Fruit fly (Drosophila melanogaster) whole organism, embryonic: ENCODE measurements around the gene Hsp22.

ENCODE experiments used
- Bteb2 ChIP-seq: fragments of 200-800 bp; sonication (Bioruptor generic); optimal IDR thresholded peaks from 2 replicates; lab custom pipeline; 2016; ENCODE audit warnings: missing biosample characterization, missing genetic modification characterization
- CG11093 ChIP-seq: fragments of 200-800 bp; sonication (Bioruptor generic); IDR thresholded peaks from 3 replicates; pipeline ENCODE4 v1.3.6; 2022; ENCODE audit warnings: missing biosample characterization, missing genetic modification characterization

DNA sequence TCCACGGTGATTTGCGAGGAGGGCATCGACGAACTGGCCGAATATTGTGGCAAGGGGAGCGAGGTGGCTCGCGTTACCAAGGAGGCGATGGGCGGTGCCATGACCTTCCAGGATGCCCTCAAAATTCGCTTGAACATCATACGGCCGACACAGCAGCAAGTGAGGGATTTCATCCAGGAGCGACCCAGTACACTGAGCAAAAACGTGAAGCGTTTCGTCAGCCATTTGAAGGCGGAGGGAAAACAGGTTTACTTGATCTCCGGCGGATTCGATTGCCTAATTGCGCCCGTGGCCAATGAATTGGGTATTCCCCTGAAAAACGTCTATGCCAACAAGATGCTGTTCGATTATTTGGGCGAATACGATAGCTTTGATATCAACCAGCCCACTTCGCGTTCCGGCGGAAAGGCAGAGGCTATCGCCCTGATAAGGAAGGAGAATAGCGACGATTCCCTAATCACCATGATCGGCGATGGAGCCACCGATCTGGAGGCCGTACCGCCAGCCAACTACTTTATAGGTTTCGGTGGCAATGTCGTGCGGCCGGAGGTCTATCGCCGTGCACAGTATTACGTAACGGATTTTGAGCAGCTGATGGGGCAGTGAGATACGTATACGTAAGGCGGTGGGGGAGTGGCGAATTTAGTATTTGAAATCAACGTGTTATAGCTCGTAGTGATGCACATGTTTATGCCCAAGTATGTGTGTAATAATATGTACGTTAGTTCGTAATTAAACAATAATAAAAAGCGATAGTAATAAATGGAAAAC, 51.2 kb downstream of the Hsp22 start:
- TF ChIP-seq Bteb2 (GFP tag; lab: Kevin White, UChicago) (no peak), CG11093 (GFP tag; lab: Robert Waterston, UW) (no peak; the same call in 2 of the 3 replicates)
